Fruit fly (Drosophila melanogaster) whole organism, wandering third instar larva: ENCODE measurements around the gene Gr61a.

ENCODE experiments used
- Abd-B ChIP-seq: fragments of >200 bp; optimal IDR thresholded peaks from 2 replicates; lab custom pipeline; 2017; ENCODE audit warnings: missing biosample characterization, missing genetic modification characterization
- CG32264 ChIP-seq: fragments of 200-800 bp; sonication (Bioruptor generic); optimal IDR thresholded peaks from 2 replicates; lab custom pipeline; 2016; ENCODE audit warnings: missing biosample characterization, missing genetic modification characterization
- CG9705 ChIP-seq: fragments of 200-800 bp; sonication (Bioruptor generic); optimal IDR thresholded peaks from 2 replicates; lab custom pipeline; 2018; ENCODE audit warnings: missing biosample characterization, mild to moderate bottlenecking, missing genetic modification characterization
- CrebA ChIP-seq: fragments of 200-800 bp; sonication (Bioruptor generic); optimal IDR thresholded peaks from 2 replicates; lab custom pipeline; 2016; ENCODE audit warnings: missing biosample characterization, mild to moderate bottlenecking, missing genetic modification characterization, borderline replicate concordance
- Dfd ChIP-seq: fragments of >200 bp; optimal IDR thresholded peaks from 2 replicates; lab custom pipeline; 2017; ENCODE audit warnings: missing biosample characterization, missing genetic modification characterization
- Dif ChIP-seq: fragments of 200-275, 200-300 bp; sonication (Bioruptor generic); optimal IDR thresholded peaks from 2 replicates; lab custom pipeline; 2018; ENCODE audit warnings: missing biosample characterization, missing genetic modification characterization; ENCODE audit not compliant: partially characterized antibody
- GATAd ChIP-seq: sonication (Bioruptor generic); optimal IDR thresholded peaks from 2 replicates; lab custom pipeline; 2016; ENCODE audit warnings: missing biosample characterization, missing genetic modification characterization
- HLH106 ChIP-seq: fragments of 200-800 bp; optimal IDR thresholded peaks from 3 replicates; lab custom pipeline; 2019; ENCODE audit warnings: missing biosample characterization, mild to moderate bottlenecking, missing genetic modification characterization, moderate library complexity
- Hnf4 ChIP-seq: fragments of 200-800 bp; sonication (Bioruptor generic); optimal IDR thresholded peaks from 2 replicates; lab custom pipeline; 2016; ENCODE audit warnings: missing biosample characterization, mild to moderate bottlenecking, missing genetic modification characterization
- Hr78 ChIP-seq: fragments of >200 bp; optimal IDR thresholded peaks from 2 replicates; lab custom pipeline; 2017; ENCODE audit warnings: missing biosample characterization, missing genetic modification characterization
- Hr83 ChIP-seq: fragments of 200-300 bp; sonication (Bioruptor generic); optimal IDR thresholded peaks from 2 replicates; lab custom pipeline; 2016; ENCODE audit warnings: missing biosample characterization, mild to moderate bottlenecking, missing genetic modification characterization, moderate library complexity; ENCODE audit not compliant: poor library complexity, severe bottlenecking
- Jra ChIP-seq: sonication (Bioruptor generic); optimal IDR thresholded peaks from 2 replicates; lab custom pipeline; 2016; ENCODE audit warnings: missing biosample characterization, missing genetic modification characterization
- Mio ChIP-seq: sonication (Bioruptor generic); optimal IDR thresholded peaks from 2 replicates; lab custom pipeline; 2016; ENCODE audit warnings: missing biosample characterization, missing genetic modification characterization
- Myc ChIP-seq: fragments of >200 bp; optimal IDR thresholded peaks from 2 replicates; lab custom pipeline; 2017
- N ChIP-seq: fragments of >200 bp; optimal IDR thresholded peaks from 2 replicates; lab custom pipeline; 2018; ENCODE audit warnings: missing biosample characterization, missing external identifiers, missing genetic modification characterization
- OdsH ChIP-seq: fragments of 200-800 bp; sonication (Bioruptor generic); optimal IDR thresholded peaks from 2 replicates; lab custom pipeline; 2016; ENCODE audit warnings: missing biosample characterization, mild to moderate bottlenecking, missing genetic modification characterization
- Rel ChIP-seq, 2 experiments: fragments of 200-800 bp; sonication (Bioruptor generic) in 1 of 2; optimal IDR thresholded peaks; 2 replicates in 1 of 2; 3 replicates in 1 of 2; lab custom pipeline; 2016 to 2019; ENCODE audit warnings: mild to moderate bottlenecking in 2 of 2, missing biosample characterization in 2 of 2, missing genetic modification characterization in 2 of 2, moderate library complexity in 1 of 2
- Sp1 ChIP-seq: fragments of 200-800 bp; sonication (Bioruptor generic); optimal IDR thresholded peaks from 3 replicates; lab custom pipeline; 2019; ENCODE audit warnings: missing biosample characterization, mild to moderate bottlenecking, missing genetic modification characterization, moderate library complexity
- Vsx2 ChIP-seq: fragments of 200-300, 225-300 bp; sonication (Bioruptor generic); optimal IDR thresholded peaks from 2 replicates; lab custom pipeline; 2018; ENCODE audit warnings: missing biosample characterization, missing genetic modification characterization; ENCODE audit not compliant: partially characterized antibody
- br ChIP-seq: fragments of 200-800 bp; sonication (Bioruptor generic); optimal IDR thresholded peaks from 2 replicates; lab custom pipeline; 2016; ENCODE audit warnings: missing biosample characterization, missing genetic modification characterization
- brk ChIP-seq: fragments of 200-800 bp; sonication (Bioruptor generic); optimal IDR thresholded peaks from 2 replicates; lab custom pipeline; 2016; ENCODE audit warnings: missing biosample characterization, mild to moderate bottlenecking, missing genetic modification characterization
- dl ChIP-seq, 2 experiments: fragments of 175-275, 200-275 bp in 1 of 2; fragments of 200-275 bp in 1 of 2; sonication (Bioruptor generic); optimal IDR thresholded peaks; lab custom pipeline; 2018; ENCODE audit warnings: mild to moderate bottlenecking in 2 of 2, missing biosample characterization in 2 of 2, missing genetic modification characterization in 2 of 2, moderate library complexity in 2 of 2; ENCODE audit not compliant: partially characterized antibody in 2 of 2, insufficient read depth in 1 of 2
- dmrt93B ChIP-seq: fragments of 200-800 bp; sonication (Bioruptor generic); optimal IDR thresholded peaks from 2 replicates; lab custom pipeline; 2018; ENCODE audit warnings: missing biosample characterization, mild to moderate bottlenecking, missing genetic modification characterization
- dsf ChIP-seq: sonication (Bioruptor generic); optimal IDR thresholded peaks from 2 replicates; lab custom pipeline; 2016; ENCODE audit warnings: missing biosample characterization, missing genetic modification characterization, borderline replicate concordance
- ey ChIP-seq: fragments of 200-800 bp; sonication (Bioruptor generic); optimal IDR thresholded peaks from 2 replicates; lab custom pipeline; 2016; ENCODE audit warnings: missing biosample characterization, missing genetic modification characterization
- foxo ChIP-seq, 2 experiments: fragments of 200-800 bp; sonication (Bioruptor generic); optimal IDR thresholded peaks; 2 replicates in 1 of 2; 3 replicates in 1 of 2; lab custom pipeline; 2016 to 2017; ENCODE audit warnings: missing biosample characterization in 2 of 2, missing genetic modification characterization in 2 of 2
- fru ChIP-seq: fragments of 200-800 bp; sonication (Bioruptor generic); optimal IDR thresholded peaks from 3 replicates; lab custom pipeline; 2016; ENCODE audit warnings: missing biosample characterization, mild to moderate bottlenecking, missing genetic modification characterization
- h ChIP-seq: fragments of 200-800 bp; sonication (Bioruptor generic); optimal IDR thresholded peaks from 3 replicates; lab custom pipeline; 2016; ENCODE audit warnings: missing biosample characterization, mild to moderate bottlenecking, missing genetic modification characterization
- jim ChIP-seq: fragments of 175-275, 200-325 bp; sonication (Bioruptor generic); optimal IDR thresholded peaks from 2 replicates; lab custom pipeline; 2016; ENCODE audit warnings: missing biosample characterization, mild to moderate bottlenecking, missing genetic modification characterization
- lola ChIP-seq: fragments of >200 bp; optimal IDR thresholded peaks from 2 replicates; lab custom pipeline; 2017; ENCODE audit warnings: missing biosample characterization, missing genetic modification characterization
- pan ChIP-seq: fragments of >200 bp; optimal IDR thresholded peaks from 2 replicates; lab custom pipeline; 2017
- psq ChIP-seq: fragments of 200-800 bp; sonication (Bioruptor generic); optimal IDR thresholded peaks from 3 replicates; lab custom pipeline; 2017; ENCODE audit warnings: missing biosample characterization, mild to moderate bottlenecking, missing genetic modification characterization, moderate library complexity
- rgr ChIP-seq: fragments of 200-800 bp; sonication (Bioruptor generic); optimal IDR thresholded peaks from 3 replicates; lab custom pipeline; 2016; ENCODE audit warnings: missing biosample characterization, mild to moderate bottlenecking, missing genetic modification characterization
- sage ChIP-seq: fragments of 200-800 bp; sonication (Bioruptor generic); optimal IDR thresholded peaks from 2 replicates; lab custom pipeline; 2016; ENCODE audit warnings: missing biosample characterization, mild to moderate bottlenecking, missing genetic modification characterization
- sv ChIP-seq: fragments of 200-800 bp; sonication (Bioruptor generic); optimal IDR thresholded peaks from 3 replicates; lab custom pipeline; 2016; ENCODE audit warnings: missing biosample characterization, missing genetic modification characterization
- tai ChIP-seq: sonication (Bioruptor generic); optimal IDR thresholded peaks from 2 replicates; lab custom pipeline; 2016; ENCODE audit warnings: missing biosample characterization, missing genetic modification characterization
- usp ChIP-seq: fragments of >200 bp; optimal IDR thresholded peaks from 2 replicates; lab custom pipeline; 2017; ENCODE audit warnings: missing biosample characterization, missing genetic modification characterization
- woc ChIP-seq: sonication (Bioruptor generic); optimal IDR thresholded peaks from 2 replicates; lab custom pipeline; 2016; ENCODE audit warnings: missing biosample characterization, mild to moderate bottlenecking, missing genetic modification characterization

Gene Gr61a

dm6 chr3L:799837-800513 is 41.3 kb upstream of the Gr61a start:
- peak; percentile 23 for TF ChIP-seq sage
- no peak for TF ChIP-seq CG32264 (GFP tag; lab: Kevin White, UChicago)
- TF ChIP-seq woc: peak; percentile 65
- TF ChIP-seq ey: peak; percentile 77
- TF ChIP-seq br (GFP tag; lab: Kevin White, UChicago): peak; percentile 64
- TF ChIP-seq pan: no peak
- no peak for TF ChIP-seq dl (GFP tag; optimal IDR thresholded peaks at IDR 0.05; lab: Kevin White, UChicago; ENCODE audit: insufficient read depth in 1 of 2, partially characterized antibody in 2 of 2)
- TF ChIP-seq tai: no peak
- TF ChIP-seq Hnf4 (GFP tag; lab: Kevin White, UChicago): peak; percentile 70
- peak; percentile 11 for TF ChIP-seq Vsx2
- peak; percentile 52 for TF ChIP-seq psq (GFP tag; lab: Kevin White, UChicago)
- peak; percentile 62 for TF ChIP-seq Sp1 (GFP tag; lab: Kevin White, UChicago)
- TF ChIP-seq OdsH (GFP tag; lab: Kevin White, UChicago): peak; percentile 66
- TF ChIP-seq rgr (GFP tag; lab: Kevin White, UChicago): peak; percentile 62
- TF ChIP-seq CrebA (GFP tag; lab: Kevin White, UChicago): no peak
- TF ChIP-seq fru (GFP tag; lab: Kevin White, UChicago): peak; percentile 76
- TF ChIP-seq Dfd: no peak
- no peak for TF ChIP-seq jim (GFP tag; lab: Kevin White, UChicago)
- TF ChIP-seq Hr78 (GFP tag; lab: Kevin White, UChicago): no peak
- TF ChIP-seq HLH106: peak; percentile 71
- TF ChIP-seq h: peak; percentile 78
- no peak for TF ChIP-seq Hr83 (GFP tag; lab: Kevin White, UChicago)
- no peak for TF ChIP-seq Abd-B (GFP tag; lab: Kevin White, UChicago)
- no peak for TF ChIP-seq CG9705 (GFP tag; lab: Kevin White, UChicago)
- no peak for TF ChIP-seq Dif
- TF ChIP-seq Myc (lab: Kevin White, UChicago): no peak
- no peak for TF ChIP-seq usp (GFP tag; lab: Kevin White, UChicago)
- TF ChIP-seq dmrt93B (GFP tag; lab: Kevin White, UChicago): peak; percentile 53
- TF ChIP-seq brk (GFP tag; lab: Kevin White, UChicago): no peak
- no peak for TF ChIP-seq lola
- TF ChIP-seq sv (GFP tag; lab: Kevin White, UChicago): no peak
- TF ChIP-seq Mio (GFP tag; lab: Kevin White, UChicago): no peak
- no peak for TF ChIP-seq Jra
- TF ChIP-seq N (GFP tag; lab: Kevin White, UChicago): no peak
- no peak for TF ChIP-seq GATAd (GFP tag; lab: Kevin White, UChicago)
- TF ChIP-seq Rel (GFP tag; optimal IDR thresholded peaks at IDR 0.05; lab: Kevin White, UChicago): no peak
- TF ChIP-seq Rel (tag; optimal IDR thresholded peaks at IDR 0.05; lab: Kevin White, UChicago): peak; percentile 1
- TF ChIP-seq dsf (GFP tag; lab: Kevin White, UChicago): no peak
- peak in 1 of 2 experiments; percentile 68 for TF ChIP-seq foxo (GFP tag; optimal IDR thresholded peaks at IDR 0.05; lab: Kevin White, UChicago)

- peak; percentile 39 for TF ChIP-seq psq (GFP tag; lab: Kevin White, UChicago)
- TF ChIP-seq N (GFP tag; lab: Kevin White, UChicago): no peak
- TF ChIP-seq Myc (lab: Kevin White, UChicago): no peak
- peak; percentile 78 for TF ChIP-seq ey
- peak; percentile 65 for TF ChIP-seq dmrt93B (GFP tag; lab: Kevin White, UChicago)
- TF ChIP-seq dsf (GFP tag; lab: Kevin White, UChicago): no peak
- TF ChIP-seq h: peak; percentile 76
- peak; percentile 86 for TF ChIP-seq Sp1 (GFP tag; lab: Kevin White, UChicago)
- TF ChIP-seq rgr (GFP tag; lab: Kevin White, UChicago): peak; percentile 72
- TF ChIP-seq Dfd: no peak
- no peak for TF ChIP-seq CG32264 (GFP tag; lab: Kevin White, UChicago)
- peak; percentile 78 for TF ChIP-seq fru (GFP tag; lab: Kevin White, UChicago)
- peak; percentile 13 for TF ChIP-seq Jra
- no peak for TF ChIP-seq Rel (GFP tag; optimal IDR thresholded peaks at IDR 0.05; lab: Kevin White, UChicago)
- peak; percentile 19 for TF ChIP-seq Rel (tag; optimal IDR thresholded peaks at IDR 0.05; lab: Kevin White, UChicago)
- peak; percentile 55 for TF ChIP-seq sage
- TF ChIP-seq lola: no peak
- no peak for TF ChIP-seq Vsx2
- peak; percentile 46 for TF ChIP-seq Hnf4 (GFP tag; lab: Kevin White, UChicago)
- TF ChIP-seq br (GFP tag; lab: Kevin White, UChicago): peak; percentile 65
- TF ChIP-seq Hr83 (GFP tag; lab: Kevin White, UChicago): no peak
- no peak for TF ChIP-seq Dif
- no peak for TF ChIP-seq jim (GFP tag; lab: Kevin White, UChicago)
- peak; percentile 28 for TF ChIP-seq woc
- TF ChIP-seq GATAd (GFP tag; lab: Kevin White, UChicago): no peak
- TF ChIP-seq dl (GFP tag; optimal IDR thresholded peaks at IDR 0.05; lab: Kevin White, UChicago; ENCODE audit: insufficient read depth in 1 of 2, partially characterized antibody in 2 of 2): no peak
- TF ChIP-seq usp (GFP tag; lab: Kevin White, UChicago): no peak
- TF ChIP-seq Mio (GFP tag; lab: Kevin White, UChicago): no peak
- peak; percentile 62 for TF ChIP-seq CG9705 (GFP tag; lab: Kevin White, UChicago)
- peak; percentile 33 for TF ChIP-seq tai
- peak in 1 of 2 experiments; percentile 74 for TF ChIP-seq foxo (GFP tag; optimal IDR thresholded peaks at IDR 0.05; lab: Kevin White, UChicago)
- no peak for TF ChIP-seq Hr78 (GFP tag; lab: Kevin White, UChicago)
- peak; percentile 77 for TF ChIP-seq OdsH (GFP tag; lab: Kevin White, UChicago)
- TF ChIP-seq Abd-B (GFP tag; lab: Kevin White, UChicago): no peak
- no peak for TF ChIP-seq pan
- TF ChIP-seq HLH106: peak; percentile 87
- TF ChIP-seq brk (GFP tag; lab: Kevin White, UChicago): peak; percentile 7
- no peak for TF ChIP-seq CrebA (GFP tag; lab: Kevin White, UChicago)
- no peak for TF ChIP-seq sv (GFP tag; lab: Kevin White, UChicago)
Measured at dm6 chr3L:801860-802462, 39.3 kb upstream of the Gr61a start.
